Worm (Caenorhabditis elegans): ENCODE data around the gene C13F10.7.

DNA sequence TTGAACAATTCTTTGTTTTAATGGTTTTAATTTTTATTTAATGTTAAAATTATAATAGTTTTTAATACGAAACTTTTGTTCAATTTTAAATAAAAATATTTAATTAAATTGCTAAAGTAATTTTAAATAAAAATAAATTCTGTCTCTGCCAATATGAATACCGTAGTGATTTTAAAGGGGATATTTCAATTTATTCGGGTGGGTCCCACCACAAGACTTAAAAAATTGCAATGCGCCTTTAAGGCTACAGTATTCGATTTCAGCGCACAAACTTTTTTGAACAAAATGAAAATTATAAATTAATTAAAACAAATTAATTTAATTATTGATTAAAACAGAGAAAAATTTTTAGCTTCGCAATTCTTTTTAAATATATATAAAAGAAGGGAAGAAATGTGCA lies 24.0 kb downstream of the C13F10.7 start:
- TF ChIP-seq rnt-1 (tag; optimal IDR thresholded peaks at IDR 0.05) (no peak), nhr-11 (tag; optimal IDR thresholded peaks at IDR 0.05) (no peak), hlh-6 (tag; optimal IDR thresholded peaks at IDR 0.05) (no peak), pag-3 (tag; optimal IDR thresholded peaks at IDR 0.05; ENCODE audit: borderline replicate concordance) (no peak), ceh-31 (tag; optimal IDR thresholded peaks at IDR 0.05) (no peak), sox-4 (tag; optimal IDR thresholded peaks at IDR 0.05) (no peak), ztf-16 (tag; optimal IDR thresholded peaks at IDR 0.05) (no peak)

All from whole organism, late embryonic.